Worm (Caenorhabditis elegans) whole organism, midembryonic: ENCODE results near the gene F02E8.4.

ENCODE experiments used
- T22C8.4 ChIP-seq: fragments of 200-800 bp; sonication (Bioruptor generic); IDR thresholded peaks from 2 replicates; pipeline ENCODE4 v1.3.6; 2022; ENCODE audit warnings: missing genetic modification characterization, missing compliant biosample characterization
- cog-1 ChIP-seq: sonication (generic microtip); optimal IDR thresholded peaks from 2 replicates; lab custom pipeline; 2016; ENCODE audit warnings: missing genetic modification characterization, missing compliant biosample characterization
- flt-1 ChIP-seq: fragments of 200-800 bp; sonication (Bioruptor generic); IDR thresholded peaks from 2 replicates; pipeline ENCODE4 v1.3.6; 2022; ENCODE audit warnings: missing genetic modification characterization, missing compliant biosample characterization
- klf-2 ChIP-seq: fragments of 200-800 bp; sonication (Bioruptor generic); conservative IDR thresholded peaks from 2 replicates; pipeline ENCODE4 v1.3.6; 2022; ENCODE audit warnings: missing genetic modification reagents, missing genetic modification characterization, missing compliant biosample characterization
- med-1 ChIP-seq: sonication (generic microtip); optimal IDR thresholded peaks from 2 replicates; lab custom pipeline; 2017; ENCODE audit warnings: missing genetic modification characterization, mild to moderate bottlenecking, missing compliant biosample characterization, antibody characterized with exemption, missing genetic modification reagents; ENCODE audit not compliant: insufficient read depth
- ref-1 ChIP-seq: fragments of 200-800 bp; sonication (Bioruptor generic); conservative IDR thresholded peaks from 2 replicates; pipeline ENCODE4 v1.3.6; 2022; ENCODE audit warnings: missing genetic modification reagents, missing genetic modification characterization, missing compliant biosample characterization
- tab-1 ChIP-seq: fragments of 200-800 bp; sonication (Bioruptor generic); IDR thresholded peaks from 2 replicates; pipeline ENCODE4 v1.3.6; 2022; ENCODE audit warnings: missing genetic modification characterization, missing compliant biosample characterization
- ztf-23 ChIP-seq: fragments of 200-800 bp; sonication (Bioruptor generic); IDR thresholded peaks from 2 replicates; pipeline ENCODE4 v1.3.6; 2022; ENCODE audit warnings: missing genetic modification reagents, missing genetic modification characterization, missing compliant biosample characterization
- ztf-29 ChIP-seq: fragments of 200-800 bp; sonication (Bioruptor generic); IDR thresholded peaks from 2 replicates; pipeline ENCODE4 v1.3.6; 2022; ENCODE audit warnings: missing genetic modification reagents, missing genetic modification characterization, missing compliant biosample characterization

F02E8.4 gene

ce11 chrX:4426496-4426895 lies 27.4 kb upstream of the F02E8.4 start:
- TF ChIP-seq ref-1 (GFP tag; lab: Robert Waterston, UW): no peak
- TF ChIP-seq klf-2 (GFP tag; lab: Robert Waterston, UW): no peak
- no peak for TF ChIP-seq med-1 (GFP tag; lab: Kevin White, UChicago)

- TF ChIP-seq klf-2 (GFP tag; lab: Robert Waterston, UW) (no peak), ref-1 (GFP tag; lab: Robert Waterston, UW) (no peak), tab-1 (GFP tag; lab: Robert Waterston, UW) (no peak), med-1 (GFP tag; lab: Kevin White, UChicago) (no peak), cog-1 (no peak), T22C8.4 (GFP tag; lab: Robert Waterston, UW) (no peak), ztf-29 (no peak), flt-1 (no peak), ztf-23 (GFP tag; lab: Robert Waterston, UW) (no peak)
These were observed 26.5 kb upstream of the F02E8.4 start for ce11 chrX:4427387-4427786.

- TF ChIP-seq tab-1 (GFP tag; lab: Robert Waterston, UW): no peak
- TF ChIP-seq ref-1 (GFP tag; lab: Robert Waterston, UW): no peak
- TF ChIP-seq klf-2 (GFP tag; lab: Robert Waterston, UW): no peak
- TF ChIP-seq cog-1: no peak
- no peak for TF ChIP-seq ztf-29
- TF ChIP-seq T22C8.4 (GFP tag; lab: Robert Waterston, UW): no peak
- no peak for TF ChIP-seq med-1 (GFP tag; lab: Kevin White, UChicago)
These were observed 24.6 kb upstream of the F02E8.4 start for ce11 chrX:4429364-4429763.

ce11 chrX:4434577-4434976 lies 19.3 kb upstream of the F02E8.4 start:
- TF ChIP-seq ztf-29 (no peak), T22C8.4 (GFP tag; lab: Robert Waterston, UW) (no peak), flt-1 (no peak), cog-1 (no peak), ref-1 (GFP tag; lab: Robert Waterston, UW) (no peak), med-1 (GFP tag; lab: Kevin White, UChicago) (no peak), tab-1 (GFP tag; lab: Robert Waterston, UW) (no peak), ztf-23 (GFP tag; lab: Robert Waterston, UW) (no peak), klf-2 (GFP tag; lab: Robert Waterston, UW) (no peak)

- TF ChIP-seq flt-1 (no peak), ref-1 (GFP tag; lab: Robert Waterston, UW) (no peak)
These were observed 18.5 kb upstream of the F02E8.4 start for ce11 chrX:4435396-4435795.

ce11 chrX:4437555-4437954 lies 16.4 kb upstream of the F02E8.4 start, which contains the start of gene cest-26:
Gene cest-26 (minus strand): TSS chrX:4437655.
- TF ChIP-seq ztf-29: no peak
- TF ChIP-seq T22C8.4 (GFP tag; lab: Robert Waterston, UW): no peak
- no peak for TF ChIP-seq ztf-23 (GFP tag; lab: Robert Waterston, UW)
- no peak for TF ChIP-seq klf-2 (GFP tag; lab: Robert Waterston, UW)
- no peak for TF ChIP-seq cog-1
- TF ChIP-seq tab-1 (GFP tag; lab: Robert Waterston, UW): no peak
- no peak for TF ChIP-seq ref-1 (GFP tag; lab: Robert Waterston, UW)
- no peak for TF ChIP-seq med-1 (GFP tag; lab: Kevin White, UChicago)
- TF ChIP-seq flt-1: no peak

- TF ChIP-seq med-1 (GFP tag; lab: Kevin White, UChicago) (no peak), ztf-23 (GFP tag; lab: Robert Waterston, UW) (no peak), cog-1 (no peak), tab-1 (GFP tag; lab: Robert Waterston, UW) (no peak), klf-2 (GFP tag; lab: Robert Waterston, UW) (no peak), ref-1 (GFP tag; lab: Robert Waterston, UW) (no peak), ztf-29 (no peak), flt-1 (no peak), T22C8.4 (GFP tag; lab: Robert Waterston, UW) (no peak)
These were observed 15.1 kb upstream of the F02E8.4 start for ce11 chrX:4438823-4439222.

ce11 chrX:4439616-4440015 lies 14.3 kb upstream of the F02E8.4 start:
- TF ChIP-seq tab-1 (GFP tag; lab: Robert Waterston, UW) (no peak), med-1 (GFP tag; lab: Kevin White, UChicago) (no peak), ztf-29 (no peak)

ce11 chrX:4440641-4441040 lies 13.3 kb upstream of the F02E8.4 start, which contains the start of gene F15A8.1:
Gene F15A8.1 (plus strand): TSS chrX:4440941.
- no peak for TF ChIP-seq T22C8.4 (GFP tag; lab: Robert Waterston, UW)
- no peak for TF ChIP-seq ztf-29
- no peak for TF ChIP-seq ref-1 (GFP tag; lab: Robert Waterston, UW)
- TF ChIP-seq tab-1 (GFP tag; lab: Robert Waterston, UW): no peak
- TF ChIP-seq flt-1: no peak
- TF ChIP-seq klf-2 (GFP tag; lab: Robert Waterston, UW): no peak
- TF ChIP-seq cog-1: no peak
- TF ChIP-seq med-1 (GFP tag; lab: Kevin White, UChicago): no peak
- TF ChIP-seq ztf-23 (GFP tag; lab: Robert Waterston, UW): no peak

- TF ChIP-seq flt-1: peak; percentile 93
- TF ChIP-seq ztf-29: peak; percentile 86; the same call in 1 of the 2 replicates
- peak; percentile 72; the same call in 1 of the 2 replicates for TF ChIP-seq klf-2 (GFP tag; lab: Robert Waterston, UW)
- TF ChIP-seq cog-1: peak; percentile 63
- peak; percentile 58 for TF ChIP-seq ref-1 (GFP tag; lab: Robert Waterston, UW)
- TF ChIP-seq med-1 (GFP tag; lab: Kevin White, UChicago): peak; percentile 55
- TF ChIP-seq tab-1 (GFP tag; lab: Robert Waterston, UW): peak; percentile 92
- TF ChIP-seq ztf-23 (GFP tag; lab: Robert Waterston, UW): peak; percentile 81
- peak; percentile 75 for TF ChIP-seq T22C8.4 (GFP tag; lab: Robert Waterston, UW)
These were observed 9.8 kb upstream of the F02E8.4 start for ce11 chrX:4444073-4444472.
